Fruit fly (Drosophila melanogaster) whole organism, embryonic: Measurements from ENCODE around the gene UQCR-C1.

Experiments used
- ATbp ChIP-seq: fragments of 200-800 bp; sonication (Bioruptor generic); optimal IDR thresholded peaks from 2 replicates; lab custom pipeline; 2017; ENCODE audit warnings: missing biosample characterization, mild to moderate bottlenecking, missing genetic modification characterization, missing genetic modification reagents
- CG6683 ChIP-seq: fragments of 200-800 bp; sonication (Bioruptor generic); optimal IDR thresholded peaks from 2 replicates; lab custom pipeline; 2017; ENCODE audit warnings: missing biosample characterization, mild to moderate bottlenecking, missing genetic modification characterization, missing genetic modification reagents
- CG8281 ChIP-seq: fragments of 200-800 bp; sonication (Bioruptor generic); optimal IDR thresholded peaks from 2 replicates; lab custom pipeline; 2018; ENCODE audit warnings: missing biosample characterization, mild to moderate bottlenecking, missing genetic modification characterization, moderate library complexity
- Usf ChIP-seq: fragments of 200-800 bp; sonication (Bioruptor generic); optimal IDR thresholded peaks from 2 replicates; lab custom pipeline; 2017; ENCODE audit warnings: missing genotype, missing biosample characterization, missing genetic modification characterization
- cg ChIP-seq: fragments of 200-800 bp; sonication (Bioruptor generic); optimal IDR thresholded peaks from 3 replicates; lab custom pipeline; 2019; ENCODE audit warnings: missing biosample characterization, mild to moderate bottlenecking, missing genetic modification characterization, moderate library complexity
- dm ChIP-seq: fragments of 200-800 bp; sonication (Bioruptor generic); optimal IDR thresholded peaks from 3 replicates; lab custom pipeline; 2016; ENCODE audit warnings: missing biosample characterization, missing genetic modification characterization
- sima ChIP-seq: fragments of 200-800 bp; sonication (Bioruptor generic); optimal IDR thresholded peaks from 2 replicates; lab custom pipeline; 2016; ENCODE audit warnings: missing biosample characterization, missing genetic modification characterization

DNA sequence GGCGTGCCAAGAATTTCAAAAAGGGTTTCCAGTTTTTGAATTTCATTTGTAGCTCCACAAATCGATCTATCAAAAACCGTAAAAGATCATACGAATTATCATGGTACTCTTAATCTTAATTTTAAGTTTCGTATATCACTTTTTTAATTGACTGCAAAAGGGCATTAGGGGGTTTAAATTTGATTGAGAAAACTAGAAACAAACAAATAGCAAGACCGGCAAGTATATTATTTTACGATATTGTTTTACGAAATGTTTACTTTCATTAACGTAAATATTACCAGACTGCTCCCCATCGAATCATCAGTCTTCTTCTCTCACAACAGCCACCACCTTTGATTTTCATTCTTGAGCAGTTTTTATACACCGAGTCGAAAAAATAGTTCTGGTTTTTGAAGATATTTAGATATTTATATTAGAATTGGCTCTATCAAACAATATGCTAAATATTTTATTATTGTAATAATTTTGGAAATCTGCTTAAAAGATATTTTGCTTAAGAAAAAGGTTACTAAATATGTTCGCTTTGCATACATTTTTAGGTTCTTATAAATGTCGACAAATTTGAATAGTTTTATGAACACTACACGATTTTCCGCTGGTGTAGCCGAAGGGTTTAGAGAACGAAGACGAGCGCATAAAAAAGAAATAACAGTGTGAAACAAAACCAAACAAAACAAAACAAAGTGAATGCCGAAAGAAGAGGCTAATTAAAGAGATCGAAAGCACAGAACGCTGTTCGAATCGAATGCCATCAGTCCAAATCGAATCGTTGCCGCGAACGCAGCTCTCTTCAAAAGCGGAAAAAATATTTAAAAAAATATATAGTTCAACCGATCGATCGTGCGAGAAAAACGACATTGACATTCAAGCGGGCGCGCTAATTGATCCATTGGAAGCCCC is 28.1 kb downstream of the UQCR-C1 start, which contains the start of gene Sdr:
- TF ChIP-seq cg (GFP tag; lab: Kevin White, UChicago) (no peak), ATbp (no peak), sima (GFP tag; lab: Kevin White, UChicago) (no peak), dm (GFP tag; lab: Kevin White, UChicago) (no peak), CG8281 (tag; lab: Kevin White, UChicago) (no peak), Usf (GFP tag; lab: Kevin White, UChicago) (no peak), CG6683 (GFP tag; lab: Kevin White, UChicago) (no peak)
